Fruit fly (Drosophila melanogaster): ENCODE results near the gene CG9737.

- TF ChIP-seq Abd-B (GFP tag; optimal IDR thresholded peaks at IDR 0.05) (no peak), h (GFP tag; optimal IDR thresholded peaks at IDR 0.05) (no peak), GATAd (GFP tag; optimal IDR thresholded peaks at IDR 0.05) (no peak), foxo (GFP tag; optimal IDR thresholded peaks at IDR 0.05) (no peak), brk (GFP tag; optimal IDR thresholded peaks at IDR 0.05) (no peak), Hr78 (GFP tag; optimal IDR thresholded peaks at IDR 0.05) (no peak), br (GFP tag; optimal IDR thresholded peaks at IDR 0.05) (no peak), CG9705 (GFP tag; optimal IDR thresholded peaks at IDR 0.05) (no peak), usp (GFP tag; optimal IDR thresholded peaks at IDR 0.05) (no peak), Mio (GFP tag; optimal IDR thresholded peaks at IDR 0.05) (no peak), Sp1 (GFP tag; optimal IDR thresholded peaks at IDR 0.05) (no peak), fru (GFP tag; optimal IDR thresholded peaks at IDR 0.05) (no peak), OdsH (GFP tag; optimal IDR thresholded peaks at IDR 0.05) (no peak), CG32264 (GFP tag; optimal IDR thresholded peaks at IDR 0.05) (no peak)
Observed at dm6 chr3R:30204004-30204603, 39.0 kb downstream of the CG9737 start.
